Worm (Caenorhabditis elegans): ENCODE results near the gene cts-1.
A peak's percentile ranks its signal among the peaks of the same experiment; 100 is the strongest.

The cts-1 gene

DNA sequence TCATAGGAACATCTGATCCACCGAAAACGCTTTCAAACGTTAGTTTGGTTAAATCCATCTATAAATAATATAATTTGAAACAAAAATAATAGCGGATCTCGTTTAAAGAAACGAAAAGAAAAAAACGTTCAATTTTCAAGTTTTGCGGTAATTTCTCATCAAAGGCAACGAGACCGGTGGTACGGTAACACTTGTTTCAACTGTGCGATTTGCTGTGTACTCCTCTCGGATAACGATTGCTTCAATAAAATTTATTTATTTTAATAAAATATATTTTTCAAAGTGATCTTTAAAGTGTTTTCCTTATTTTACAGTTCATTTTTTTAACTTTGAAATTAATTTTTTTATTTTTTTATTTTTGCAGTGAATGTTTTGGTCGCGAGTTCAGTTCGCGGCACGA lies 2.2 kb upstream of the cts-1 start, which contains the start of the genes rde-4 and cox-14 (continued):
- peak; percentile 51 for TF ChIP-seq lir-3 (tag; optimal IDR thresholded peaks at IDR 0.05; ENCODE audit: poor library complexity)

DNA sequence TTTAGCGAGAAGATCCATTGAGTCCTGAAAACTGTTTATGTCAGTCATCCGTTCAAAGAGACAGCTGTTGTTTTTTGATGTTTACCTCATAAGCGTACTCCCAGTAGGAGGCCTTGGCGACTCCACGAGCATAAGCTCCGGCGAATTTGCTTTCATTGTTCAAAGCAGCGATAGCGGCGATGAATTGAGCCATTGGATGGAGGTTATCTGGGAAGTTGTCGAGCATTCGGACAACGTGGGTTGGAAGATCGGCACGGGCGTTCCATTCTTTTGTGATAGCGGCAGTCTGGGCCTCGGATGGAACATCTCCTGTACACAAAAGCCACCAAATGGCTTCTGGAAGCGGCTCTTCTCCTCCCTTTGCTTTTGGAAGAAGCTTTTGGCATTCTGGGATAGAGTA lies 553 bp downstream of the cts-1 start:
- TF ChIP-seq fkh-4 (tag; optimal IDR thresholded peaks at IDR 0.05; ENCODE audit: borderline replicate concordance) (no peak), elt-2 (tag; optimal IDR thresholded peaks at IDR 0.05) (no peak), efl-1 (optimal IDR thresholded peaks at IDR 0.05) (no peak), efl-1 (GFP tag; optimal IDR thresholded peaks at IDR 0.05 in 1 of 2) (peak in 1 of 2 experiments; percentile 94), blmp-1 (tag; optimal IDR thresholded peaks at IDR 0.05) (no peak), nhr-47 (tag; optimal IDR thresholded peaks at IDR 0.05) (no peak), mep-1 (tag; optimal IDR thresholded peaks at IDR 0.05) (no peak)

DNA sequence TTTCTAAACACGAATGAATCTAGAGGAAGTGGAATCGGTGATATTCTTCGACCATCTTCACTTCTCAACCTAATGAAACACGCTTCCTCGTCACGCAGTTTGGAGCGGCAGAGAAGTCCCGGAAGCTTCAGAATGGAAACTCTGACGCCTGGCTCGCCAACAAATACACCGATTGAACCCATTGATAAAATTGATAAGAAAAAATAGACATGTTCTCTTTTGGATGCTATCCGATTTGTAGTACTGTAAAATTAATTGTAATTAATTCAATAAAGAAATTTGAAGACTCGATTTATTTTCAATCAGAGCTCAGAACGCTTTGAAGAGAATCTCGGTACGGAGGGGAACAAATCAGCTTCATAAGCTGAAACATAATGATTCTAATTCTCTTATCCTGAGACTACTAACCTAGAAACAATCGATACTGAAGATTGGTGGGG lies 1.9 kb downstream of the cts-1 start:
- TF ChIP-seq ztf-11 (tag; optimal IDR thresholded peaks at IDR 0.05) (peak in 1 of 2 experiments; percentile 22), dsc-1 (tag; optimal IDR thresholded peaks at IDR 0.05) (peak; percentile 10), egl-27 (tag; optimal IDR thresholded peaks at IDR 0.05) (no peak), nhr-47 (tag; optimal IDR thresholded peaks at IDR 0.05) (peak; percentile 66), mef-2 (tag; optimal IDR thresholded peaks at IDR 0.05) (no peak), swsn-7 (tag; optimal IDR thresholded peaks at IDR 0.05) (peak; percentile 28), pax-3 (tag; optimal IDR thresholded peaks at IDR 0.05) (peak; percentile 59), sup-37 (GFP tag; optimal IDR thresholded peaks at IDR 0.05) (peak; percentile 38), lin-13 (GFP tag; optimal IDR thresholded peaks at IDR 0.05) (no peak), rnt-1 (tag; optimal IDR thresholded peaks at IDR 0.05) (peak; percentile 48), ceh-82 (tag; optimal IDR thresholded peaks at IDR 0.05) (no peak), C04F5.9 (tag; optimal IDR thresholded peaks at IDR 0.05) (peak; percentile 59), efl-1 (optimal IDR thresholded peaks at IDR 0.05) (peak; percentile 14 to 31), efl-1 (GFP tag; optimal IDR thresholded peaks at IDR 0.05 in 1 of 2) (peak in 1 of 2 experiments; percentile 92), nhr-85 (tag) (peak; percentile 4), nhr-71 (tag; optimal IDR thresholded peaks at IDR 0.05) (peak; percentile 75), xbp-1 (tag; optimal IDR thresholded peaks at IDR 0.05) (peak; percentile 48), grh-1 (GFP tag; IDR thresholded peaks at IDR 0.05) (peak; percentile 58), unc-86 (tag; optimal IDR thresholded peaks at IDR 0.05) (no peak), efl-3 (GFP tag; optimal IDR thresholded peaks at IDR 0.05) (no peak), lsy-2 (tag; optimal IDR thresholded peaks at IDR 0.05) (peak; percentile 5 to 34), blmp-1 (tag; optimal IDR thresholded peaks at IDR 0.05) (no peak), lir-3 (tag; optimal IDR thresholded peaks at IDR 0.05; ENCODE audit: poor library complexity) (peak; percentile 3), ama-1 (optimal IDR thresholded peaks at IDR 0.05) (peak; percentile 86), aly-2 (tag; optimal IDR thresholded peaks at IDR 0.05) (peak; percentile 99), lin-14 (GFP tag; optimal IDR thresholded peaks at IDR 0.05) (peak; percentile 24), elt-2 (tag; optimal IDR thresholded peaks at IDR 0.05) (peak; percentile 60), lin-35 (GFP tag; optimal IDR thresholded peaks at IDR 0.05) (peak in 1 of 2 experiments; percentile 62), lin-15B (tag; optimal IDR thresholded peaks at IDR 0.05) (no peak), ceh-88 (GFP tag; IDR thresholded peaks at IDR 0.05) (peak; percentile 45; the same call in 1 of the 2 replicates), snu-23 (GFP tag; optimal IDR thresholded peaks at IDR 0.05) (peak; percentile 75), vab-15 (tag; optimal IDR thresholded peaks at IDR 0.05) (no peak), nhr-90 (tag; optimal IDR thresholded peaks at IDR 0.05; ENCODE audit: poor library complexity) (peak; percentile 69), hpl-2 (GFP tag; optimal IDR thresholded peaks at IDR 0.05) (peak; percentile 46), nhr-20 (tag; optimal IDR thresholded peaks at IDR 0.05) (peak; percentile 45), ztf-4 (tag; optimal IDR thresholded peaks at IDR 0.05) (peak; percentile 92), tbx-2 (tag; optimal IDR thresholded peaks at IDR 0.05) (peak; percentile 49), nhr-19 (GFP tag; conservative IDR thresholded peaks at IDR 0.05) (peak; percentile 61)

All from whole organism, L1 larva.